Worm (Caenorhabditis elegans) whole organism, L1 larva: ENCODE results near the gene pgp-4.

Source experiments
- ama-1 ChIP-seq: fragments of 150-350 bp; optimal IDR thresholded peaks from 2 replicates; lab custom pipeline; 2014
- lin-35 ChIP-seq, 2 experiments: fragments of 150-350 bp; optimal IDR thresholded peaks; 2 replicates each; lab custom pipeline; 2014; ENCODE audit warnings: missing biosample characterization in 2 of 2, missing genetic modification characterization in 2 of 2, missing genetic modification reagents in 2 of 2
- nhr-85 ChIP-seq: sonication (generic microtip); peaks from one replicate; lab custom pipeline; 2016; ENCODE audit warnings: missing genetic modification characterization, inconsistent platforms, missing compliant biosample characterization
- pag-3 ChIP-seq: sonication (generic microtip); optimal IDR thresholded peaks from 2 replicates; lab custom pipeline; 2017; ENCODE audit warnings: missing genetic modification characterization, mild to moderate bottlenecking, missing compliant biosample characterization, antibody characterized with exemption, borderline replicate concordance; ENCODE audit not compliant: insufficient read depth

DNA sequence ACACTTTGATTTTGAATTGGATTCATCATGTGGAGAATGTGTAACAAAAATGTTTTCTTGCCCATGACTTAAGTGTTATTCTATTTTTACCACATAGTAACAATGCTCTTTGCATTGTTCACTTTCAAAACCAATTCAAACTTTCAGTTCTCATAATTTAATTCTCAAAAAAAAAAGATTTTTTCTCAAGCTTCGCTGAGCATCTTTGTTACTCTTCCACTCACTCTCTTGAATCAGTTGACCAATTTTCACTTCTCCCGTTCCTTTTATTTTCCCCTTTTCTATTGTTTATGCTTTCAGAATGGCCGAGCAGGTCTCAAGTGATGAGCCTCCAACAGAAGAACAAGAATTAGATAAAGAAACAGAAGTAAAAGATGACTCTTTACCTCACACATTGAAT, 11.5 kb upstream of the pgp-4 start, which contains the start of gene oct-2:
- TF ChIP-seq lin-35 (GFP tag; optimal IDR thresholded peaks at IDR 0.05; lab: Kevin White, UChicago) (no peak), ama-1 (lab: Kevin White, UChicago) (no peak), nhr-85 (tag; lab: Kevin White, UChicago) (no peak), pag-3 (tag; lab: Kevin White, UChicago) (no peak)
